Fruit fly (Drosophila melanogaster): Measurements from ENCODE around the gene asun.

dm6 chr3R:16241102-16241779 lies 22.8 kb upstream of the asun start:
- no peak for TF ChIP-seq EcR (GFP tag; optimal IDR thresholded peaks at IDR 0.05)
- no peak for TF ChIP-seq psq (optimal IDR thresholded peaks at IDR 0.05)
- TF ChIP-seq usp (GFP tag; optimal IDR thresholded peaks at IDR 0.05) = no peak

Measured in whole organism.